Worm (Caenorhabditis elegans) whole organism, L3 larva: ENCODE measurements around the gene F54F7.8.

Source experiments
- aly-2 ChIP-seq: fragments of 150-350 bp; optimal IDR thresholded peaks from 2 replicates; lab custom pipeline; 2014; ENCODE audit warnings: missing biosample characterization, missing genetic modification characterization
- ceh-28 ChIP-seq: fragments of 150-350 bp; optimal IDR thresholded peaks from 2 replicates; lab custom pipeline; 2014; ENCODE audit warnings: missing biosample characterization, missing genetic modification reagents, missing genetic modification characterization
- ceh-9 ChIP-seq: sonication (generic microtip); optimal IDR thresholded peaks from 2 replicates; lab custom pipeline; 2018; ENCODE audit warnings: missing biosample characterization, missing genetic modification characterization
- egl-27 ChIP-seq: sonication (generic microtip); optimal IDR thresholded peaks from 4 replicates; lab custom pipeline; 2017; ENCODE audit warnings: missing biosample characterization, missing genetic modification reagents, missing genetic modification characterization
- egl-5 ChIP-seq: fragments of 150-350 bp; optimal IDR thresholded peaks from 2 replicates; lab custom pipeline; 2017; ENCODE audit warnings: missing biosample characterization, missing genetic modification reagents, missing genetic modification characterization, inconsistent platforms
- elt-2 ChIP-seq: sonication (generic microtip); optimal IDR thresholded peaks from 2 replicates; lab custom pipeline; 2016; ENCODE audit warnings: missing genetic modification reagents, mild to moderate bottlenecking, missing genetic modification characterization, missing compliant biosample characterization
- fos-1 ChIP-seq: fragments of 150-350 bp; optimal IDR thresholded peaks from 2 replicates; lab custom pipeline; 2014; ENCODE audit warnings: missing biosample characterization, missing genetic modification characterization
- nhr-77 ChIP-seq: fragments of 150-350 bp; optimal IDR thresholded peaks from 2 replicates; lab custom pipeline; 2014; ENCODE audit warnings: missing biosample characterization, missing genetic modification characterization
- pha-4 ChIP-seq: fragments of 150-350 bp; optimal IDR thresholded peaks from 2 replicates; lab custom pipeline; 2014; ENCODE audit warnings: missing biosample characterization, missing genetic modification reagents, missing genetic modification characterization
- sea-2 ChIP-seq: fragments of 150-350 bp; sonication (generic microtip); optimal IDR thresholded peaks from 4 replicates; lab custom pipeline; 2014; ENCODE audit warnings: missing biosample characterization, missing genetic modification reagents, missing genetic modification characterization
- unc-62 ChIP-seq: fragments of 150-350 bp; sonication (generic microtip); optimal IDR thresholded peaks from 4 replicates; lab custom pipeline; 2014; ENCODE audit warnings: missing biosample characterization, missing genetic modification reagents, missing genetic modification characterization
- ztf-11 ChIP-seq: fragments of 150-350 bp; optimal IDR thresholded peaks from 2 replicates; lab custom pipeline; 2014; ENCODE audit warnings: missing biosample characterization, missing genetic modification characterization
- ztf-4 ChIP-seq: fragments of 150-350 bp; optimal IDR thresholded peaks from 2 replicates; lab custom pipeline; 2014; ENCODE audit warnings: missing biosample characterization, missing genetic modification characterization

- TF ChIP-seq nhr-77 (tag; lab: Kevin White, UChicago) (no peak), unc-62 (GFP tag; lab: Kevin White, UChicago) (no peak), fos-1 (no peak), ceh-9 (tag; lab: Kevin White, UChicago) (no peak), ceh-28 (no peak), elt-2 (no peak), pha-4 (tag; lab: Kevin White, UChicago) (no peak), ztf-4 (tag; lab: Kevin White, UChicago) (no peak), ztf-11 (tag; lab: Kevin White, UChicago) (no peak), egl-27 (tag; lab: Kevin White, UChicago) (no peak), egl-5 (no peak), sea-2 (GFP tag; lab: Kevin White, UChicago) (no peak), aly-2 (tag; lab: Kevin White, UChicago) (no peak)
Observed at ce11 chrX:11854903-11855302, at the start of gene F54F7.8.
